Comparison of ENCODE assay signal across 1 fruit fly cellular context in the genomic region with DNA sequence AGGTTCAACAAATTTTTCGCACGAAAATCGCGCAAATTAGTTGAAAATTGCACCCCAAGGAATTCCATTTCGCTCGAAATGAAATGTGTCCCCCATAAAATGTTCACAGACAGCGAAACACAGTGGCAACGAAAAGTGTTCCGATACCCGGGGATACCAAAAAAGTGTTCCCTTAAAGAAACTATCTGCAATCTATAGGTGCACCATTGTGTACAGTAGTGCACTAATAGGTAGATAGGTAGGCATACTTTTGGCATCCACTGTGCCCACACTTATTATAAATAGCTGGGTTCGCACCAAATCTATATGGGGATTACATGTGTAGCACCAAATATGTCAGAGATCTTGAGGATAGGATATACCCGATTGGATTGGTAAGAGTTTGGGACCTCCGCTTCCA.
TF ChIP-seq lines count a peak whose summit lies in the region.

No protein-coding gene starts in this region.

TF ChIP-seq in whole organism, embryonic, 481 proteins besides CTCF, POLR2A, EP300 and RAD21 (continued from another document and continues in another):
- TF ChIP-seq D19B (GFP tag; optimal IDR thresholded peaks at IDR 0.05; lab: Kevin White, UChicago): no peak
- no peak for TF ChIP-seq vnd (GFP tag; IDR thresholded peaks at IDR 0.05; lab: Robert Waterston, UW; ENCODE audit: partially characterized antibody)
- TF ChIP-seq sug (tag; optimal IDR thresholded peaks at IDR 0.05; lab: Kevin White, UChicago): peak; percentile 17
- 0 out of 2 replicates have a peak, but pooled peaks have one; percentile 18 for TF ChIP-seq E2f2 (GFP tag; IDR thresholded peaks at IDR 0.05; lab: Robert Waterston, UW)
- TF ChIP-seq repo (GFP tag; optimal IDR thresholded peaks at IDR 0.05; lab: Kevin White, UChicago): peak; percentile 38
- TF ChIP-seq CG11504 (tag; optimal IDR thresholded peaks at IDR 0.05; lab: Kevin White, UChicago): peak; percentile 45
- 0 out of 2 replicates have a peak, but pooled peaks have one; percentile 55 for TF ChIP-seq Awh (GFP tag; IDR thresholded peaks at IDR 0.05; lab: Robert Waterston, UW)
- TF ChIP-seq Spps (tag; optimal IDR thresholded peaks at IDR 0.05; lab: Kevin White, UChicago): no peak
- TF ChIP-seq chinmo (GFP tag; IDR thresholded peaks at IDR 0.05; lab: Robert Waterston, UW; ENCODE audit: partially characterized antibody): no peak
- no peak for TF ChIP-seq nerfin-1 (tag; optimal IDR thresholded peaks at IDR 0.05; lab: Kevin White, UChicago)
- no peak for TF ChIP-seq CG6272 (GFP tag; IDR thresholded peaks at IDR 0.05; lab: Robert Waterston, UW)
- no peak for TF ChIP-seq Nf-YC (tag; optimal IDR thresholded peaks at IDR 0.05; lab: Kevin White, UChicago)
- peak; percentile 36 for TF ChIP-seq mirr (GFP tag; optimal IDR thresholded peaks at IDR 0.05; lab: Kevin White, UChicago)
- TF ChIP-seq CG10431 (GFP tag; optimal IDR thresholded peaks at IDR 0.05; lab: Kevin White, UChicago): no peak
- peak; percentile 84 for TF ChIP-seq Atf6 (GFP tag; IDR thresholded peaks at IDR 0.05; lab: Robert Waterston, UW)
- no peak for TF ChIP-seq CG8089 (GFP tag; optimal IDR thresholded peaks at IDR 0.05; lab: Kevin White, UChicago)
- no peak for TF ChIP-seq scrt (GFP tag; optimal IDR thresholded peaks at IDR 0.05; lab: Kevin White, UChicago)
- peak; percentile 65 for TF ChIP-seq CG15269 (tag; optimal IDR thresholded peaks at IDR 0.05; lab: Kevin White, UChicago)
- TF ChIP-seq CG4707 (GFP tag; optimal IDR thresholded peaks at IDR 0.05; lab: Kevin White, UChicago): peak; percentile 42
- TF ChIP-seq mld (GFP tag; IDR thresholded peaks at IDR 0.05; lab: Robert Waterston, UW; ENCODE audit: partially characterized antibody): no peak
- no peak for TF ChIP-seq CG13287 (GFP tag; IDR thresholded peaks at IDR 0.05; lab: Robert Waterston, UW; ENCODE audit: partially characterized antibody)
- no peak for TF ChIP-seq CG9437 (GFP tag; optimal IDR thresholded peaks at IDR 0.05; lab: Kevin White, UChicago)
- no peak for TF ChIP-seq Neu2 (GFP tag; optimal IDR thresholded peaks at IDR 0.05; lab: Kevin White, UChicago; ENCODE audit: borderline replicate concordance)
- TF ChIP-seq CG2678 (tag; optimal IDR thresholded peaks at IDR 0.05; lab: Kevin White, UChicago): peak; percentile 59
- peak; percentile 54; the same call in 1 of the 3 replicates for TF ChIP-seq CG11560 (tag; IDR thresholded peaks at IDR 0.05; lab: Robert Waterston, UW)
- no peak for TF ChIP-seq gsb-n (tag; optimal IDR thresholded peaks at IDR 0.05; lab: Kevin White, UChicago)
- peak; percentile 37 for TF ChIP-seq tap (tag; optimal IDR thresholded peaks at IDR 0.05; lab: Kevin White, UChicago)
- no peak for TF ChIP-seq vfl (GFP tag; optimal IDR thresholded peaks at IDR 0.05; lab: Kevin White, UChicago)
- TF ChIP-seq pros (GFP tag; optimal IDR thresholded peaks at IDR 0.05; lab: Kevin White, UChicago): no peak
- peak; percentile 76; the same call in 2 of the 3 replicates for TF ChIP-seq CG6175 (GFP tag; IDR thresholded peaks at IDR 0.05; lab: Robert Waterston, UW)
- TF ChIP-seq Vsx1 (GFP tag; optimal IDR thresholded peaks at IDR 0.05; lab: Kevin White, UChicago): no peak
- TF ChIP-seq CG17328 (GFP tag; IDR thresholded peaks at IDR 0.05; lab: Robert Waterston, UW): peak; percentile 68
- no peak for TF ChIP-seq CG6683 (GFP tag; optimal IDR thresholded peaks at IDR 0.05; lab: Kevin White, UChicago)
- peak; percentile 6 for TF ChIP-seq CG13296 (GFP tag; optimal IDR thresholded peaks at IDR 0.05; lab: Kevin White, UChicago)
- TF ChIP-seq CG13624 (GFP tag; optimal IDR thresholded peaks at IDR 0.05; lab: Kevin White, UChicago): peak; percentile 61
- TF ChIP-seq fu2 (GFP tag; optimal IDR thresholded peaks at IDR 0.05; lab: Kevin White, UChicago): peak; percentile 30
- TF ChIP-seq CG31388 (GFP tag; optimal IDR thresholded peaks at IDR 0.05; lab: Kevin White, UChicago): no peak
- peak; percentile 37; the same call in 1 of the 2 replicates for TF ChIP-seq danr (GFP tag; IDR thresholded peaks at IDR 0.05; lab: Robert Waterston, UW)
- TF ChIP-seq CoRest (tag; optimal IDR thresholded peaks at IDR 0.05; lab: Kevin White, UChicago): peak; percentile 56
- peak; percentile 21 for TF ChIP-seq Mes4 (GFP tag; optimal IDR thresholded peaks at IDR 0.05; lab: Kevin White, UChicago)
- TF ChIP-seq Mrtf (GFP tag; IDR thresholded peaks at IDR 0.05; lab: Robert Waterston, UW): peak; percentile 70
- TF ChIP-seq CG17568 (GFP tag; optimal IDR thresholded peaks at IDR 0.05; lab: Kevin White, UChicago): no peak
- TF ChIP-seq tx (GFP tag; optimal IDR thresholded peaks at IDR 0.05; lab: Kevin White, UChicago): peak; percentile 23
- peak; percentile 14 for TF ChIP-seq Hmr (GFP tag; optimal IDR thresholded peaks at IDR 0.05; lab: Kevin White, UChicago)
- no peak for TF ChIP-seq odd (GFP tag; optimal IDR thresholded peaks at IDR 0.05; lab: Kevin White, UChicago)
- TF ChIP-seq CG12391 (tag; optimal IDR thresholded peaks at IDR 0.05; lab: Kevin White, UChicago): peak; percentile 48
- no peak; the same call in 1 of the 2 replicates for TF ChIP-seq CG5953 (GFP tag; IDR thresholded peaks at IDR 0.05; lab: Robert Waterston, UW)
- TF ChIP-seq ranshi (GFP tag; IDR thresholded peaks at IDR 0.05; lab: Robert Waterston, UW): peak; percentile 75; the same call in 1 of the 2 replicates
- TF ChIP-seq bsh (GFP tag; optimal IDR thresholded peaks at IDR 0.05; lab: Kevin White, UChicago): peak in 1 of 2 experiments; percentile 65
- TF ChIP-seq Eip74EF (GFP tag; optimal IDR thresholded peaks at IDR 0.05; lab: Kevin White, UChicago): no peak
- peak; percentile 1 for TF ChIP-seq gro (GFP tag; optimal IDR thresholded peaks at IDR 0.05; lab: Kevin White, UChicago)
- TF ChIP-seq CG7928 (GFP tag; optimal IDR thresholded peaks at IDR 0.05; lab: Kevin White, UChicago): no peak
- TF ChIP-seq CG10147 (GFP tag; optimal IDR thresholded peaks at IDR 0.05; lab: Kevin White, UChicago): peak; percentile 10
- TF ChIP-seq D (optimal IDR thresholded peaks at IDR 0.05; lab: Kevin White, UChicago): no peak
- TF ChIP-seq D (GFP tag; optimal IDR thresholded peaks at IDR 0.05; lab: Kevin White, UChicago): peak; percentile 22
- TF ChIP-seq CG13775 (GFP tag; optimal IDR thresholded peaks at IDR 0.05; lab: Kevin White, UChicago): peak; percentile 52
- no peak for TF ChIP-seq knrl (GFP tag; IDR thresholded peaks at IDR 0.05; lab: Robert Waterston, UW; ENCODE audit: partially characterized antibody)
- no peak for TF ChIP-seq Trl (optimal IDR thresholded peaks at IDR 0.05; lab: Kevin White, UChicago)
- TF ChIP-seq Trl (GFP tag; optimal IDR thresholded peaks at IDR 0.05; lab: Kevin White, UChicago): peak; percentile 11
- TF ChIP-seq TFAM (GFP tag; optimal IDR thresholded peaks at IDR 0.05; lab: Kevin White, UChicago): no peak
- TF ChIP-seq pita (GFP tag; optimal IDR thresholded peaks at IDR 0.05; lab: Kevin White, UChicago): no peak
- TF ChIP-seq CG17912 (GFP tag; optimal IDR thresholded peaks at IDR 0.05; lab: Kevin White, UChicago): no peak
- peak; percentile 12 for TF ChIP-seq Nf-YB (GFP tag; optimal IDR thresholded peaks at IDR 0.05; lab: Kevin White, UChicago)
- TF ChIP-seq Hr39 (optimal IDR thresholded peaks at IDR 0.05; lab: Kevin White, UChicago): no peak
- TF ChIP-seq CG2116 (GFP tag; optimal IDR thresholded peaks at IDR 0.05; lab: Kevin White, UChicago): no peak
- peak; percentile 43 for TF ChIP-seq shn (GFP tag; optimal IDR thresholded peaks at IDR 0.05; lab: Kevin White, UChicago)
- 0 out of 3 replicates have a peak, but pooled peaks have one; percentile 42 for TF ChIP-seq CG2199 (GFP tag; IDR thresholded peaks at IDR 0.05; lab: Robert Waterston, UW)
- TF ChIP-seq Adf1 (GFP tag; IDR thresholded peaks at IDR 0.05; lab: Robert Waterston, UW): no peak; the same call in 1 of the 2 replicates
- no peak for TF ChIP-seq ftz-f1 (GFP tag; optimal IDR thresholded peaks at IDR 0.05; lab: Kevin White, UChicago)
- TF ChIP-seq pum (GFP tag; optimal IDR thresholded peaks at IDR 0.05; lab: Kevin White, UChicago): peak; percentile 42
- TF ChIP-seq sr (GFP tag; IDR thresholded peaks at IDR 0.05; lab: Robert Waterston, UW): no peak
- TF ChIP-seq chif (GFP tag; optimal IDR thresholded peaks at IDR 0.05; lab: Kevin White, UChicago): peak; percentile 41 to 59
- peak; percentile 17 for TF ChIP-seq CG5245 (GFP tag; optimal IDR thresholded peaks at IDR 0.05; lab: Kevin White, UChicago)
- TF ChIP-seq Dfd (GFP tag; optimal IDR thresholded peaks at IDR 0.05; lab: Kevin White, UChicago): no peak
- TF ChIP-seq CG13424 (tag; optimal IDR thresholded peaks at IDR 0.05; lab: Kevin White, UChicago): peak; percentile 51
- peak; percentile 67; the same call in 2 of the 3 replicates for TF ChIP-seq CG11695 (GFP tag; IDR thresholded peaks at IDR 0.05; lab: Robert Waterston, UW)
- TF ChIP-seq al (GFP tag; IDR thresholded peaks at IDR 0.05; lab: Robert Waterston, UW): peak; percentile 74
- TF ChIP-seq Aef1 (GFP tag; IDR thresholded peaks at IDR 0.05; lab: Robert Waterston, UW): peak; percentile 78
- peak; percentile 40 for TF ChIP-seq ab (GFP tag; optimal IDR thresholded peaks at IDR 0.05; lab: Kevin White, UChicago)
- peak; percentile 75 for TF ChIP-seq Ada2b (GFP tag; IDR thresholded peaks at IDR 0.05; lab: Robert Waterston, UW)
- TF ChIP-seq Gsc (GFP tag; IDR thresholded peaks at IDR 0.05; lab: Robert Waterston, UW): 0 out of 2 replicates have a peak, but pooled peaks have one; percentile 28
- TF ChIP-seq sim (GFP tag; IDR thresholded peaks at IDR 0.05; lab: Robert Waterston, UW): 0 out of 2 replicates have a peak, but pooled peaks have one; percentile 36
- peak; percentile 41 for TF ChIP-seq Usf (GFP tag; optimal IDR thresholded peaks at IDR 0.05; lab: Kevin White, UChicago)
- peak; percentile 61 for TF ChIP-seq CG1602 (GFP tag; optimal IDR thresholded peaks at IDR 0.05; lab: Kevin White, UChicago)
- peak; percentile 38 for TF ChIP-seq CG10274 (GFP tag; optimal IDR thresholded peaks at IDR 0.05; lab: Kevin White, UChicago)
- peak; percentile 37 for TF ChIP-seq gcm2 (GFP tag; optimal IDR thresholded peaks at IDR 0.05; lab: Kevin White, UChicago)
- no peak for TF ChIP-seq ham (GFP tag; IDR thresholded peaks at IDR 0.05; lab: Robert Waterston, UW)
- TF ChIP-seq ATbp (GFP tag; optimal IDR thresholded peaks at IDR 0.05; lab: Kevin White, UChicago): peak; percentile 56
- TF ChIP-seq CG18476 (GFP tag; optimal IDR thresholded peaks at IDR 0.05; lab: Kevin White, UChicago): no peak
- TF ChIP-seq CG4282 (GFP tag; optimal IDR thresholded peaks at IDR 0.05; lab: Kevin White, UChicago): no peak
- TF ChIP-seq CG8944 (GFP tag; optimal IDR thresholded peaks at IDR 0.05; lab: Kevin White, UChicago): no peak
- TF ChIP-seq Six4 (GFP tag; optimal IDR thresholded peaks at IDR 0.05; lab: Kevin White, UChicago): no peak
- TF ChIP-seq esg (GFP tag; conservative IDR thresholded peaks at IDR 0.05; lab: Robert Waterston, UW): peak; percentile 66
- no peak for TF ChIP-seq Bdp1 (GFP tag; optimal IDR thresholded peaks at IDR 0.05; lab: Kevin White, UChicago)
- TF ChIP-seq nau (GFP tag; optimal IDR thresholded peaks at IDR 0.05; lab: Kevin White, UChicago): no peak
- peak; percentile 61; the same call in 1 of the 3 replicates for TF ChIP-seq CG2889 (GFP tag; IDR thresholded peaks at IDR 0.05; lab: Robert Waterston, UW)
- TF ChIP-seq CG34224 (GFP tag; IDR thresholded peaks at IDR 0.05; lab: Robert Waterston, UW; ENCODE audit: partially characterized antibody): no peak
- TF ChIP-seq jing (GFP tag; optimal IDR thresholded peaks at IDR 0.05; lab: Kevin White, UChicago): peak; percentile 48
- TF ChIP-seq CG16815 (GFP tag; optimal IDR thresholded peaks at IDR 0.05; lab: Kevin White, UChicago): peak; percentile 49
- TF ChIP-seq CkIIα-i1 (GFP tag; IDR thresholded peaks at IDR 0.05; lab: Robert Waterston, UW): no peak
- TF ChIP-seq CG9727 (GFP tag; optimal IDR thresholded peaks at IDR 0.05; lab: Kevin White, UChicago): no peak
- TF ChIP-seq CG18262 (tag; optimal IDR thresholded peaks at IDR 0.05; lab: Kevin White, UChicago): peak; percentile 46
- no peak for TF ChIP-seq Stat92E (GFP tag; optimal IDR thresholded peaks at IDR 0.05; lab: Kevin White, UChicago)
- TF ChIP-seq lbe (GFP tag; optimal IDR thresholded peaks at IDR 0.05; lab: Kevin White, UChicago): no peak
- TF ChIP-seq stwl (tag; optimal IDR thresholded peaks at IDR 0.05; lab: Kevin White, UChicago): no peak
- no peak for TF ChIP-seq MESR4 (GFP tag; optimal IDR thresholded peaks at IDR 0.05; lab: Kevin White, UChicago)
- TF ChIP-seq GATAe (GFP tag; conservative IDR thresholded peaks at IDR 0.05; lab: Robert Waterston, UW): no peak
- TF ChIP-seq otp (GFP tag; IDR thresholded peaks at IDR 0.05; lab: Robert Waterston, UW): peak; percentile 63; the same call in 2 of the 3 replicates
- TF ChIP-seq CG12942 (GFP tag; optimal IDR thresholded peaks at IDR 0.05; lab: Kevin White, UChicago): peak; percentile 36
- no peak for TF ChIP-seq HmgD (GFP tag; optimal IDR thresholded peaks at IDR 0.05; lab: Kevin White, UChicago)
- TF ChIP-seq Camta (GFP tag; optimal IDR thresholded peaks at IDR 0.05; lab: Kevin White, UChicago): no peak
- no peak for TF ChIP-seq Sry-β (GFP tag; optimal IDR thresholded peaks at IDR 0.05; lab: Kevin White, UChicago)
- TF ChIP-seq CG17361 (GFP tag; IDR thresholded peaks at IDR 0.05; lab: Robert Waterston, UW): no peak; the same call in 1 of the 3 replicates
- peak; percentile 45 for TF ChIP-seq twi (tag; optimal IDR thresholded peaks at IDR 0.05; lab: Kevin White, UChicago)
- peak; percentile 63; the same call in 1 of the 2 replicates for TF ChIP-seq CG14667 (GFP tag; IDR thresholded peaks at IDR 0.05; lab: Robert Waterston, UW)
- TF ChIP-seq Fer3 (tag; optimal IDR thresholded peaks at IDR 0.05; lab: Kevin White, UChicago): peak; percentile 44
- TF ChIP-seq CG15514 (GFP tag; optimal IDR thresholded peaks at IDR 0.05; lab: Kevin White, UChicago): no peak
- no peak for TF ChIP-seq zf30C (GFP tag; optimal IDR thresholded peaks at IDR 0.05; lab: Kevin White, UChicago)
- TF ChIP-seq Myb (GFP tag; optimal IDR thresholded peaks at IDR 0.05; lab: Kevin White, UChicago): peak; percentile 17
- peak; percentile 76 for TF ChIP-seq ttk (GFP tag; IDR thresholded peaks at IDR 0.05; lab: Robert Waterston, UW)
- no peak for TF ChIP-seq CG4424 (GFP tag; optimal IDR thresholded peaks at IDR 0.05; lab: Kevin White, UChicago)
- TF ChIP-seq CG8388 (GFP tag; optimal IDR thresholded peaks at IDR 0.05; lab: Kevin White, UChicago): peak; percentile 99
- TF ChIP-seq aop (GFP tag; IDR thresholded peaks at IDR 0.05; lab: Robert Waterston, UW): 0 out of 2 replicates have a peak, but pooled peaks have one; percentile 27
- no peak for TF ChIP-seq fd102C (GFP tag; optimal IDR thresholded peaks at IDR 0.05; lab: Kevin White, UChicago)
- TF ChIP-seq CG9215 (GFP tag; IDR thresholded peaks at IDR 0.05; lab: Robert Waterston, UW): peak; percentile 65
- no peak for TF ChIP-seq Jarid2 (GFP tag; optimal IDR thresholded peaks at IDR 0.05; lab: Kevin White, UChicago)
